Worm (Caenorhabditis elegans) whole organism, late embryonic: Measurements from ENCODE around the gene mtrr-1.

Experiments used
- ceh-14 ChIP-seq: sonication (generic microtip); optimal IDR thresholded peaks from 2 replicates; lab custom pipeline; 2016; ENCODE audit warnings: missing genotype, missing genetic modification characterization, missing compliant biosample characterization
- che-1 ChIP-seq: sonication (generic microtip); optimal IDR thresholded peaks from 2 replicates; lab custom pipeline; 2016; ENCODE audit warnings: mild to moderate bottlenecking, missing genetic modification characterization, missing compliant biosample characterization
- hlh-15 ChIP-seq: sonication (generic microtip); optimal IDR thresholded peaks from 2 replicates; lab custom pipeline; 2016; ENCODE audit warnings: missing genetic modification characterization, missing compliant biosample characterization
- hlh-30 ChIP-seq: sonication (generic microtip); optimal IDR thresholded peaks from 2 replicates; lab custom pipeline; 2017; ENCODE audit warnings: antibody characterized with exemption, missing genetic modification characterization, missing compliant biosample characterization; ENCODE audit not compliant: insufficient read depth
- pax-1 ChIP-seq: fragments of 150-350 bp; optimal IDR thresholded peaks from 2 replicates; lab custom pipeline; 2014; ENCODE audit warnings: missing biosample characterization, missing genetic modification characterization
- sox-4 ChIP-seq: sonication (generic microtip); optimal IDR thresholded peaks from 2 replicates; lab custom pipeline; 2017; ENCODE audit warnings: mild to moderate bottlenecking, missing genetic modification characterization, inconsistent platforms, missing compliant biosample characterization

DNA sequence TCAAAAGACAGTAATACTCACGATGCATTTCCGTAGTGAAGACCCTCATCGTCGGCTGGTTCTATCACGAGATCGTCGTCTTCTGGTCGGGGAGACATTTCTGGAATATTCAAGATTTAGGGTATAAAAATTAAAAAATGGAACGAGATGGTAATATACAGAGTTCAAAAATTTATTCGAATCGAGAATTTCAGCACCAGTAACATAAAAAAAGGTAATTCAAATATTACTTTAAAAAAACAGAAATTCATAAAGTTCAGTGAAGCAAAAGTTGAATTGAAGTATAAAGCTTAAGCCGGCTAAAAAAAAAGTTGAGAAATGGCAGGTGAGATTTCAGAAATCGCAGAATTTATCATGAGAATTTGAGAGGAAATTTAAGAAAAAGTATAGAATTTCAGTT, 24.4 kb downstream of the mtrr-1 start, which contains the start of gene cam-1:
- TF ChIP-seq hlh-15 (tag; lab: Kevin White, UChicago) (no peak), pax-1 (tag; lab: Kevin White, UChicago) (no peak), hlh-30 (no peak), ceh-14 (tag; lab: Kevin White, UChicago) (no peak), sox-4 (tag; lab: Kevin White, UChicago) (no peak), che-1 (tag; lab: Kevin White, UChicago) (no peak)
